Worm (Caenorhabditis elegans) whole organism, L2 larva: ENCODE results near the gene F54F12.1.

ENCODE experiments used
- egl-27 ChIP-seq: sonication (generic microtip); optimal IDR thresholded peaks from 3 replicates; lab custom pipeline; 2017; ENCODE audit warnings: missing biosample characterization, missing genetic modification reagents, missing genetic modification characterization
- skn-1 ChIP-seq: sonication (generic microtip); optimal IDR thresholded peaks from 2 replicates; lab custom pipeline; 2017; ENCODE audit warnings: missing biosample characterization, missing genetic modification characterization
- unc-39 ChIP-seq: fragments of 150-350 bp; optimal IDR thresholded peaks from 2 replicates; lab custom pipeline; 2014; ENCODE audit warnings: missing biosample characterization, missing genetic modification characterization

ce11 chrIII:13039739-13040138 lies 15.5 kb downstream of the F54F12.1 start, which contains the start of gene F54F12.2:
- TF ChIP-seq skn-1 (tag; lab: Kevin White, UChicago): no peak
- TF ChIP-seq unc-39 (tag; lab: Kevin White, UChicago): no peak
- TF ChIP-seq egl-27 (tag; lab: Kevin White, UChicago): no peak
